Fruit fly (Drosophila melanogaster): ENCODE measurements around the gene Catsup.

dm6 chr2L:19088895-19089294, 47.2 kb downstream of the Catsup start:
- TF ChIP-seq D1 (tag; optimal IDR thresholded peaks at IDR 0.05) (no peak), Pif1A (GFP tag; optimal IDR thresholded peaks at IDR 0.05) (no peak)
